Fruit fly (Drosophila melanogaster): Measurements from ENCODE around the gene Crtc.

dm6 chr3L:17655837-17656308 lies 13.2 kb downstream of the Crtc start:
- TF ChIP-seq CG1620 (GFP tag; optimal IDR thresholded peaks at IDR 0.05) (no peak), cnc (optimal IDR thresholded peaks at IDR 0.05) (no peak), cic (GFP tag; optimal IDR thresholded peaks at IDR 0.05) (peak; percentile 43), toe (GFP tag; optimal IDR thresholded peaks at IDR 0.05) (peak; percentile 26), kay (GFP tag; ENCODE audit: borderline replicate concordance) (peak; percentile 64), CG5204 (GFP tag; optimal IDR thresholded peaks at IDR 0.05) (no peak)

Data from whole organism, adult.